Worm (Caenorhabditis elegans): ENCODE measurements around the gene F16F9.4.
"Not testable (repeated sequence)": the region's sequence is repeated elsewhere in the genome, so short reads cannot be mapped to it uniquely, and the experiment has no call there.

The F16F9.4 gene

ce11 chrX:8422020-8422419 is 41.1 kb downstream of the F16F9.4 start, which contains the start of gene tag-123:
tag-123 (minus strand) TSS chrX:8422055.
- TF ChIP-seq T22C8.4 (GFP tag; IDR thresholded peaks at IDR 0.05) (no peak), ztf-23 (GFP tag; IDR thresholded peaks at IDR 0.05) (no peak), klf-2 (GFP tag; conservative IDR thresholded peaks at IDR 0.05) (no peak), ref-1 (GFP tag; conservative IDR thresholded peaks at IDR 0.05) (no peak), cog-1 (tag; optimal IDR thresholded peaks at IDR 0.05) (no peak), ztf-29 (GFP tag; IDR thresholded peaks at IDR 0.05) (no peak), med-1 (GFP tag; optimal IDR thresholded peaks at IDR 0.05; ENCODE audit: insufficient read depth) (no peak), flt-1 (GFP tag; IDR thresholded peaks at IDR 0.05) (no peak), tab-1 (GFP tag; IDR thresholded peaks at IDR 0.05) (no peak)

ce11 chrX:8421594-8421993 is 41.6 kb downstream of the F16F9.4 start:
- TF ChIP-seq med-1 (GFP tag; optimal IDR thresholded peaks at IDR 0.05; ENCODE audit: insufficient read depth) = no peak
- TF ChIP-seq tab-1 (GFP tag; IDR thresholded peaks at IDR 0.05) = no peak
- no peak for TF ChIP-seq flt-1 (GFP tag; IDR thresholded peaks at IDR 0.05)
- TF ChIP-seq cog-1 (tag; optimal IDR thresholded peaks at IDR 0.05) = no peak
- TF ChIP-seq ref-1 (GFP tag; conservative IDR thresholded peaks at IDR 0.05) = no peak
- no peak for TF ChIP-seq ztf-29 (GFP tag; IDR thresholded peaks at IDR 0.05)
- TF ChIP-seq ztf-23 (GFP tag; IDR thresholded peaks at IDR 0.05) = no peak
- TF ChIP-seq klf-2 (GFP tag; conservative IDR thresholded peaks at IDR 0.05) = no peak
- TF ChIP-seq T22C8.4 (GFP tag; IDR thresholded peaks at IDR 0.05) = no peak

- TF ChIP-seq T22C8.4 (GFP tag; IDR thresholded peaks at IDR 0.05) (no peak), med-1 (GFP tag; optimal IDR thresholded peaks at IDR 0.05; ENCODE audit: insufficient read depth) (no peak), flt-1 (GFP tag; IDR thresholded peaks at IDR 0.05) (no peak), ref-1 (GFP tag; conservative IDR thresholded peaks at IDR 0.05) (no peak), ztf-23 (GFP tag; IDR thresholded peaks at IDR 0.05) (no peak), tab-1 (GFP tag; IDR thresholded peaks at IDR 0.05) (no peak)
These were observed 43.9 kb downstream of the F16F9.4 start for ce11 chrX:8419252-8419651.

- TF ChIP-seq flt-1 (GFP tag; IDR thresholded peaks at IDR 0.05) (no peak), tab-1 (GFP tag; IDR thresholded peaks at IDR 0.05) (no peak), med-1 (GFP tag; optimal IDR thresholded peaks at IDR 0.05; ENCODE audit: insufficient read depth) (no peak), T22C8.4 (GFP tag; IDR thresholded peaks at IDR 0.05) (no peak)
These were observed 44.8 kb downstream of the F16F9.4 start, which contains the start of gene spp-13 for ce11 chrX:8418382-8418781. spp-13 (minus strand) TSS chrX:8418524.

- no peak for TF ChIP-seq med-1 (GFP tag; optimal IDR thresholded peaks at IDR 0.05; ENCODE audit: insufficient read depth)
- TF ChIP-seq klf-2 (GFP tag; conservative IDR thresholded peaks at IDR 0.05) = no peak
- TF ChIP-seq ztf-23 (GFP tag; IDR thresholded peaks at IDR 0.05) = no peak
- TF ChIP-seq ref-1 (GFP tag; conservative IDR thresholded peaks at IDR 0.05) = no peak
- TF ChIP-seq ztf-29 (GFP tag; IDR thresholded peaks at IDR 0.05) = no peak
- TF ChIP-seq flt-1 (GFP tag; IDR thresholded peaks at IDR 0.05) = no peak
- no peak for TF ChIP-seq tab-1 (GFP tag; IDR thresholded peaks at IDR 0.05)
- no peak for TF ChIP-seq cog-1 (tag; optimal IDR thresholded peaks at IDR 0.05)
- TF ChIP-seq T22C8.4 (GFP tag; IDR thresholded peaks at IDR 0.05) = no peak
These were observed 45.4 kb downstream of the F16F9.4 start for ce11 chrX:8417727-8418126.

- TF ChIP-seq klf-2 (GFP tag; conservative IDR thresholded peaks at IDR 0.05) = no peak
- no peak for TF ChIP-seq ztf-29 (GFP tag; IDR thresholded peaks at IDR 0.05)
- TF ChIP-seq tab-1 (GFP tag; IDR thresholded peaks at IDR 0.05) = no peak
- TF ChIP-seq flt-1 (GFP tag; IDR thresholded peaks at IDR 0.05) = no peak
- no peak for TF ChIP-seq med-1 (GFP tag; optimal IDR thresholded peaks at IDR 0.05; ENCODE audit: insufficient read depth)
- TF ChIP-seq T22C8.4 (GFP tag; IDR thresholded peaks at IDR 0.05) = no peak
- no peak for TF ChIP-seq ref-1 (GFP tag; conservative IDR thresholded peaks at IDR 0.05)
- no peak for TF ChIP-seq cog-1 (tag; optimal IDR thresholded peaks at IDR 0.05)
- no peak for TF ChIP-seq ztf-23 (GFP tag; IDR thresholded peaks at IDR 0.05)
These were observed 46.3 kb downstream of the F16F9.4 start, which contains the start of gene ced-8 for ce11 chrX:8416819-8417218. ced-8 (minus strand) TSS chrX:8416919.

ce11 chrX:8413130-8413529 is 50.0 kb downstream of the F16F9.4 start, which contains the start of gene F08F1.4:
F08F1.4 (plus strand) TSS chrX:8413430.
- TF ChIP-seq tab-1 (GFP tag; IDR thresholded peaks at IDR 0.05) (no peak), T22C8.4 (GFP tag; IDR thresholded peaks at IDR 0.05) (no peak), med-1 (GFP tag; optimal IDR thresholded peaks at IDR 0.05; ENCODE audit: insufficient read depth) (no peak), ztf-29 (GFP tag; IDR thresholded peaks at IDR 0.05) (no peak), ref-1 (GFP tag; conservative IDR thresholded peaks at IDR 0.05) (no peak), klf-2 (GFP tag; conservative IDR thresholded peaks at IDR 0.05) (no peak), flt-1 (GFP tag; IDR thresholded peaks at IDR 0.05) (no peak), cog-1 (tag; optimal IDR thresholded peaks at IDR 0.05) (no peak), ztf-23 (GFP tag; IDR thresholded peaks at IDR 0.05) (no peak)

- TF ChIP-seq ztf-29, T22C8.4, tab-1 (GFP tag; IDR thresholded peaks at IDR 0.05): not testable (repeated sequence)
These were observed 52.4 kb downstream of the F16F9.4 start, which contains the start of gene F08F1.9 for ce11 chrX:8410754-8411153. F08F1.9 (minus strand) TSS chrX:8410854.

All from whole organism, midembryonic.